Fruit fly (Drosophila melanogaster) whole organism, embryonic: ENCODE results near the gene Nprl3.

Experiments
- ATbp ChIP-seq: fragments of 200-800 bp; sonication (Bioruptor generic); optimal IDR thresholded peaks from 2 replicates; lab custom pipeline; 2017; ENCODE audit warnings: missing biosample characterization, mild to moderate bottlenecking, missing genetic modification characterization, missing genetic modification reagents
- Abd-B ChIP-seq: fragments of 200-800 bp; sonication (Bioruptor generic); optimal IDR thresholded peaks from 2 replicates; lab custom pipeline; 2018; ENCODE audit warnings: missing biosample characterization, mild to moderate bottlenecking, missing genetic modification characterization, moderate library complexity
- CG11093 ChIP-seq: fragments of 200-800 bp; sonication (Bioruptor generic); IDR thresholded peaks from 3 replicates; pipeline ENCODE4 v1.3.6; 2022; ENCODE audit warnings: missing biosample characterization, missing genetic modification characterization
- CG13287 ChIP-seq: fragments of 200-800 bp; sonication (Bioruptor generic); IDR thresholded peaks from 2 replicates; pipeline ENCODE4 v1.3.6; 2022; ENCODE audit warnings: missing biosample characterization, missing genetic modification characterization; ENCODE audit not compliant: partially characterized antibody
- CG13775 ChIP-seq: fragments of 200-800 bp; sonication (Bioruptor generic); optimal IDR thresholded peaks from 3 replicates; lab custom pipeline; 2017; ENCODE audit warnings: missing biosample characterization, mild to moderate bottlenecking, missing genetic modification characterization
- CG14667 ChIP-seq: fragments of 200-800 bp; sonication (Bioruptor generic); IDR thresholded peaks from 2 replicates; pipeline ENCODE4 v1.3.6; 2022; ENCODE audit warnings: missing biosample characterization, missing genetic modification characterization
- CG15479 ChIP-seq: fragments of 200-800 bp; sonication (Bioruptor generic); optimal IDR thresholded peaks from 3 replicates; lab custom pipeline; 2019; ENCODE audit warnings: missing biosample characterization, mild to moderate bottlenecking, missing genetic modification characterization, moderate library complexity
- CG15696 ChIP-seq: fragments of 200-800 bp; sonication (Bioruptor generic); optimal IDR thresholded peaks from 2 replicates; lab custom pipeline; 2019; ENCODE audit warnings: missing biosample characterization, mild to moderate bottlenecking, missing genetic modification characterization, moderate library complexity
- CG16779 ChIP-seq: fragments of 200-800 bp; sonication (Bioruptor generic); IDR thresholded peaks from 2 replicates; pipeline ENCODE4 v1.3.6; 2022; ENCODE audit warnings: missing biosample characterization, missing genetic modification characterization
- CG16813 ChIP-seq: fragments of 200-800 bp; sonication (Bioruptor generic); IDR thresholded peaks from 3 replicates; pipeline ENCODE4 v1.3.6; 2022; ENCODE audit warnings: missing biosample characterization, missing genetic modification characterization; ENCODE audit not compliant: partially characterized antibody
- CG17568 ChIP-seq: fragments of 200-800 bp; sonication (Bioruptor generic); optimal IDR thresholded peaks from 2 replicates; lab custom pipeline; 2018; ENCODE audit warnings: missing biosample characterization, mild to moderate bottlenecking, missing genetic modification characterization, moderate library complexity
- CG1832 ChIP-seq: fragments of 200-800 bp; sonication (Bioruptor generic); optimal IDR thresholded peaks from 2 replicates; lab custom pipeline; 2017; ENCODE audit warnings: missing biosample characterization, mild to moderate bottlenecking, missing genetic modification characterization, inconsistent platforms
- CG32532 ChIP-seq: fragments of 200-800 bp; sonication (Bioruptor generic); IDR thresholded peaks from 2 replicates; pipeline ENCODE4 v1.3.6; 2022; ENCODE audit warnings: missing biosample characterization, missing genetic modification characterization
- CG3281 ChIP-seq: fragments of 200-800 bp; sonication (Bioruptor generic); optimal IDR thresholded peaks from 3 replicates; lab custom pipeline; 2017; ENCODE audit warnings: missing biosample characterization, mild to moderate bottlenecking, missing genetic modification characterization
- CG4360 ChIP-seq: fragments of 200-800 bp; sonication (Bioruptor generic); IDR thresholded peaks from 2 replicates; pipeline ENCODE4 v1.3.6; 2022; ENCODE audit warnings: missing biosample characterization, missing genetic modification characterization
- CG43689 ChIP-seq: fragments of 200-800 bp; sonication (Bioruptor generic); IDR thresholded peaks from 2 replicates; pipeline ENCODE4 v1.3.6; 2022; ENCODE audit warnings: missing biosample characterization, missing genetic modification characterization
- CG4820 ChIP-seq: fragments of 200-800 bp; sonication (Bioruptor generic); optimal IDR thresholded peaks from 3 replicates; lab custom pipeline; 2016; ENCODE audit warnings: missing biosample characterization, missing genetic modification characterization
- CG5180 ChIP-seq: fragments of 200-800 bp; sonication (Bioruptor generic); optimal IDR thresholded peaks from 3 replicates; lab custom pipeline; 2017; ENCODE audit warnings: missing biosample characterization, missing genetic modification characterization, mild to moderate bottlenecking, moderate library complexity, missing genetic modification reagents
- CG7271 ChIP-seq: fragments of 200-800 bp; sonication (Bioruptor generic); optimal IDR thresholded peaks from 2 replicates; lab custom pipeline; 2018; ENCODE audit warnings: missing biosample characterization, mild to moderate bottlenecking, missing genetic modification characterization, moderate library complexity
- CG7786 ChIP-seq: fragments of 200-800 bp; sonication (Bioruptor generic); optimal IDR thresholded peaks from 2 replicates; lab custom pipeline; 2016; ENCODE audit warnings: missing biosample characterization, missing genetic modification characterization
- CG8924 ChIP-seq: fragments of 200-800 bp; optimal IDR thresholded peaks from 3 replicates; lab custom pipeline; 2019; ENCODE audit warnings: missing biosample characterization, mild to moderate bottlenecking, missing genetic modification characterization, moderate library complexity
- CG9932 ChIP-seq: fragments of 200-800 bp; sonication (Bioruptor generic); IDR thresholded peaks from 2 replicates; pipeline ENCODE4 v1.3.6; 2022; ENCODE audit warnings: missing biosample characterization, missing genetic modification characterization
- Ets65A ChIP-seq: fragments of 200-800 bp; sonication (Bioruptor generic); peaks from one replicate; lab custom pipeline; 2016; ENCODE audit warnings: missing biosample characterization, missing genetic modification characterization
- HLH54F ChIP-seq: fragments of 200-800 bp; sonication (Bioruptor generic); optimal IDR thresholded peaks from 3 replicates; lab custom pipeline; 2016; ENCODE audit warnings: missing biosample characterization, missing genetic modification characterization
- Hr3 ChIP-seq: fragments of 200-800 bp; sonication (Bioruptor generic); optimal IDR thresholded peaks from 3 replicates; lab custom pipeline; 2016; ENCODE audit warnings: missing biosample characterization, missing genetic modification characterization
- MBD-R2 ChIP-seq: fragments of 200-800 bp; sonication (Bioruptor generic); IDR thresholded peaks from 2 replicates; pipeline ENCODE4 v1.3.6; 2022; ENCODE audit warnings: missing biosample characterization, missing genetic modification characterization
- Max ChIP-seq: fragments of 200-800 bp; sonication (Bioruptor generic); optimal IDR thresholded peaks from 2 replicates; lab custom pipeline; 2016; ENCODE audit warnings: missing biosample characterization, mild to moderate bottlenecking, missing genetic modification characterization
- Nf-YC ChIP-seq: fragments of 200-800 bp; optimal IDR thresholded peaks from 3 replicates; lab custom pipeline; 2019; ENCODE audit warnings: missing biosample characterization, mild to moderate bottlenecking, missing genetic modification characterization, moderate library complexity
- Oli ChIP-seq: fragments of 200-800 bp; sonication (Bioruptor generic); optimal IDR thresholded peaks from 2 replicates; lab custom pipeline; 2018; ENCODE audit warnings: missing biosample characterization, mild to moderate bottlenecking, missing genetic modification characterization, moderate library complexity
- Sry-β ChIP-seq: fragments of 200-800 bp; sonication (Bioruptor generic); optimal IDR thresholded peaks from 2 replicates; lab custom pipeline; 2018; ENCODE audit warnings: missing biosample characterization, mild to moderate bottlenecking, missing genetic modification characterization, moderate library complexity
- Stat92E ChIP-seq, 3 experiments: fragments of >200 bp in 2 of 3; fragments of 200-800 bp in 1 of 3; sonication (Bioruptor generic) in 1 of 3; optimal IDR thresholded peaks; 2 replicates each; lab custom pipeline; 2017 to 2019; ENCODE audit warnings: missing biosample characterization in 3 of 3, missing genetic modification characterization in 3 of 3, mild to moderate bottlenecking in 1 of 3, moderate library complexity in 1 of 3
- Tbp ChIP-seq: fragments of >200 bp; optimal IDR thresholded peaks from 2 replicates; lab custom pipeline; 2018; ENCODE audit warnings: missing biosample characterization, missing genetic modification characterization
- ash1 ChIP-seq: fragments of 200-800 bp; sonication (Bioruptor generic); optimal IDR thresholded peaks from 2 replicates; lab custom pipeline; 2018; ENCODE audit warnings: missing biosample characterization, mild to moderate bottlenecking, missing genetic modification characterization
- ato ChIP-seq: fragments of 200-800 bp; sonication (Bioruptor generic); IDR thresholded peaks from 2 replicates; pipeline ENCODE4 v1.3.6; 2022; ENCODE audit warnings: missing biosample characterization, missing genetic modification characterization; ENCODE audit not compliant: partially characterized antibody
- az2 ChIP-seq: fragments of 200-800 bp; sonication (Bioruptor generic); optimal IDR thresholded peaks from 3 replicates; lab custom pipeline; 2016; ENCODE audit warnings: missing biosample characterization, missing genetic modification characterization
- chif ChIP-seq, 2 experiments: fragments of 200-800 bp; sonication (Bioruptor generic); optimal IDR thresholded peaks; 3 replicates each; lab custom pipeline; 2016; ENCODE audit warnings: missing biosample characterization in 2 of 2, missing genetic modification characterization in 2 of 2
- corto ChIP-seq: fragments of 200-800 bp; sonication (Bioruptor generic); optimal IDR thresholded peaks from 2 replicates; lab custom pipeline; 2016; ENCODE audit warnings: missing biosample characterization, mild to moderate bottlenecking, missing genetic modification characterization, moderate library complexity
- crc ChIP-seq: fragments of 200-800 bp; sonication (Bioruptor generic); optimal IDR thresholded peaks from 2 replicates; lab custom pipeline; 2016; ENCODE audit warnings: missing biosample characterization, missing genetic modification characterization
- ewg ChIP-seq: fragments of 200-800 bp; sonication (Bioruptor generic); optimal IDR thresholded peaks from 3 replicates; lab custom pipeline; 2017; ENCODE audit warnings: mild to moderate bottlenecking, missing biosample characterization, missing genetic modification reagents, missing genetic modification characterization
- gsb-n ChIP-seq: fragments of 200-800 bp; sonication (Bioruptor generic); optimal IDR thresholded peaks from 3 replicates; lab custom pipeline; 2018; ENCODE audit warnings: missing biosample characterization, mild to moderate bottlenecking, missing genetic modification characterization
- kay ChIP-seq: fragments of 200-800 bp; sonication (Bioruptor generic); optimal IDR thresholded peaks from 2 replicates; lab custom pipeline; 2016; ENCODE audit warnings: missing biosample characterization, missing genetic modification characterization
- lilli ChIP-seq: fragments of 200-800 bp; sonication (Bioruptor generic); optimal IDR thresholded peaks from 3 replicates; lab custom pipeline; 2016; ENCODE audit warnings: missing biosample characterization, missing genetic modification characterization
- mam ChIP-seq: fragments of 200-800 bp; sonication (Bioruptor generic); optimal IDR thresholded peaks from 3 replicates; lab custom pipeline; 2016; ENCODE audit warnings: missing biosample characterization, missing genetic modification characterization
- pzg ChIP-seq: fragments of 200-800 bp; sonication (Bioruptor generic); optimal IDR thresholded peaks from 3 replicates; lab custom pipeline; 2018; ENCODE audit warnings: missing biosample characterization, mild to moderate bottlenecking, missing genetic modification characterization, moderate library complexity
- schlank ChIP-seq: fragments of 200-800 bp; sonication (Bioruptor generic); optimal IDR thresholded peaks from 2 replicates; lab custom pipeline; 2018; ENCODE audit warnings: missing biosample characterization, mild to moderate bottlenecking, missing genetic modification characterization
- sens-2 ChIP-seq: fragments of 200-800 bp; sonication (Bioruptor generic); IDR thresholded peaks from 2 replicates; pipeline ENCODE4 v1.3.6; 2022; ENCODE audit warnings: missing biosample characterization, missing genetic modification characterization
- sna ChIP-seq: fragments of 200-800 bp; sonication (Bioruptor generic); IDR thresholded peaks from 2 replicates; pipeline ENCODE4 v1.3.6; 2022; ENCODE audit warnings: missing biosample characterization, missing genetic modification characterization; ENCODE audit not compliant: partially characterized antibody
- vfl ChIP-seq: fragments of 200-800 bp; sonication (Bioruptor generic); optimal IDR thresholded peaks from 2 replicates; lab custom pipeline; 2016; ENCODE audit warnings: missing biosample characterization, missing genetic modification characterization

Gene Nprl3

DNA sequence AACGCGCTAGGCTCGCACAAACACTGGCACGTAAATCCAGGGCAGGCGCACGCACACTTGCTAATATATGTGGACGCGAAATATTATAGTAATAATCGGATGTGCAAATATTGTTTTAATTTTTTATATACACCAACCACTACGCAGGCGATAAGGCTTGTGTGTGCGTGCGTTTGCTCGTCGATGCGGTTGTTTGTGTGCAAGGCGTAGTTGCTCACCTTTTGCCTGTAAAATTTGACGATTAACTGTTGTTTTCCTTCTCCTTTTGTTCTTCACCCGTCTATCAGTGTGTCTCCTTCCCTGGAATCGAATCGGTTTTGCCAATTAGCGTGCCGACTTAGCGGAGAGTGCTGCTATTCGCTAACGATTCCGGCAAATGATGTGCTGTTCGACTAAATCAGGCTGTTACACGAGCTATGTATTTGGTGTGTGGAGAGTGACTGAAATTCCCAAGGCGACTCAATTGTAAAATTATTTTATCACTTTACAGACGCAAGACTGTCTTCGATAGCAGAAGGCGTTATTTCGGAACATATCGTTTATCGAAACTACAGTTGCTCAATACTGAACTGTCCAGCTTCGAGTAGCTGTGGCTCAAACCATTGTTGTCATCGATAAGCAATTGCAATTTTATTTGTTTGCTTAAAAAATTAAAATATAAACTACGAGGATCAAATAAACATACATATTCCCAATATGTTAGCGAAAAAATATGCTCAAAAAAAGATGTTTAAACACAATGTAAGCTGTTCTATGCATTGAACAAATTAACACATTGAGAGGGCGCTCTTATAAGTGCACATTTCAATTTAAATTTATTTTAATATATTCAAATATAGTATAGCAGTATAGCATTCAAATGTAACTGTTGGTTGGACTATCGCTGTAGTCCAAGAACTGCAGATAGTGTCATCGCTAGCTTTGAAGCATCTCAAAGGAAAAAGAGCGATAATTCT, 29.8 kb upstream of the Nprl3 start, which contains the start of the genes CG6650 and endos (continued):
- TF ChIP-seq CG17568 (GFP tag; lab: Kevin White, UChicago) (no peak), lilli (peak; percentile 9), Ets65A (GFP tag; lab: Kevin White, UChicago) (peak; percentile 88), Abd-B (GFP tag; lab: Kevin White, UChicago) (peak; percentile 40), CG3281 (GFP tag; lab: Kevin White, UChicago) (peak; percentile 47), CG16779 (no peak), CG7786 (GFP tag; lab: Kevin White, UChicago) (no peak), CG11093 (GFP tag; lab: Robert Waterston, UW) (0 out of 3 replicates have a peak, but pooled peaks have one; percentile 33), chif (GFP tag; optimal IDR thresholded peaks at IDR 0.05; lab: Kevin White, UChicago) (no peak), CG43689 (GFP tag; lab: Robert Waterston, UW) (no peak), Max (peak; percentile 16), CG13287 (GFP tag; lab: Robert Waterston, UW) (peak; percentile 78), MBD-R2 (GFP tag; lab: Robert Waterston, UW) (peak; percentile 34), gsb-n (tag; lab: Kevin White, UChicago) (peak; percentile 22), kay (GFP tag; lab: Kevin White, UChicago) (peak; percentile 16), CG4820 (GFP tag; lab: Kevin White, UChicago) (peak; percentile 2), corto (GFP tag; lab: Kevin White, UChicago) (no peak), HLH54F (GFP tag; lab: Kevin White, UChicago) (peak; percentile 4), Tbp (no peak), Hr3 (GFP tag; lab: Kevin White, UChicago) (peak; percentile 8), vfl (no peak), CG32532 (GFP tag; lab: Robert Waterston, UW) (no peak), CG8924 (tag; lab: Kevin White, UChicago) (peak; percentile 23), az2 (GFP tag; lab: Kevin White, UChicago) (peak; percentile 14), ATbp (no peak), sens-2 (no peak), CG4360 (GFP tag; lab: Robert Waterston, UW) (no peak), schlank (no peak), ewg (no peak), CG7271 (no peak), CG13775 (GFP tag; lab: Kevin White, UChicago) (peak; percentile 36), Sry-β (GFP tag; lab: Kevin White, UChicago) (peak; percentile 3), sna (GFP tag; lab: Robert Waterston, UW) (peak; percentile 67), ash1 (no peak), Nf-YC (tag; lab: Kevin White, UChicago) (peak; percentile 71), CG1832 (GFP tag; lab: Kevin White, UChicago) (no peak), crc (GFP tag; lab: Kevin White, UChicago) (no peak), CG15479 (GFP tag; lab: Kevin White, UChicago) (peak; percentile 49), pzg (GFP tag; lab: Kevin White, UChicago) (peak; percentile 70), CG14667 (GFP tag; lab: Robert Waterston, UW) (no peak), ato (GFP tag; lab: Robert Waterston, UW) (peak; percentile 8; the same call in 1 of the 2 replicates), CG15696 (tag; lab: Kevin White, UChicago) (peak; percentile 48), CG16813 (peak; percentile 78), mam (GFP tag; lab: Kevin White, UChicago) (peak; percentile 19), Oli (tag; lab: Kevin White, UChicago) (no peak), Stat92E (GFP tag; optimal IDR thresholded peaks at IDR 0.05; lab: Kevin White, UChicago) (peak in 1 of 3 experiments; percentile 2), CG9932 (GFP tag; lab: Robert Waterston, UW) (peak; percentile 58), CG5180 (GFP tag; lab: Kevin White, UChicago) (no peak)
